Fruit fly (Drosophila melanogaster): ENCODE measurements around the gene CG12065.

Gene CG12065

dm6 chrX:8627171-8627570, 53.1 kb downstream of the CG12065 start (continued):
- TF ChIP-seq Neu2 (GFP tag; optimal IDR thresholded peaks at IDR 0.05; ENCODE audit: borderline replicate concordance) (no peak), sd (tag; optimal IDR thresholded peaks at IDR 0.05) (no peak), HLH4C (GFP tag; IDR thresholded peaks at IDR 0.05; ENCODE audit: partially characterized antibody) (no peak), CG8359 (GFP tag; optimal IDR thresholded peaks at IDR 0.05; ENCODE audit: borderline replicate concordance) (peak; percentile 72), NC2β (GFP tag; optimal IDR thresholded peaks at IDR 0.05) (peak; percentile 72), CG6272 (GFP tag; IDR thresholded peaks at IDR 0.05) (no peak; the same call in 1 of the 2 replicates), ham (GFP tag; IDR thresholded peaks at IDR 0.05) (no peak), CG30020 (tag; optimal IDR thresholded peaks at IDR 0.05) (peak; percentile 12), ERR (GFP tag; optimal IDR thresholded peaks at IDR 0.05) (peak; percentile 58), CG8089 (GFP tag; optimal IDR thresholded peaks at IDR 0.05) (peak; percentile 42), ttk (GFP tag; IDR thresholded peaks at IDR 0.05) (peak; percentile 74), CG32772 (GFP tag; IDR thresholded peaks at IDR 0.05) (peak; percentile 74), seq (GFP tag; IDR thresholded peaks at IDR 0.05) (peak; percentile 37; the same call in 1 of the 2 replicates), h (optimal IDR thresholded peaks at IDR 0.05) (no peak), mirr (GFP tag; optimal IDR thresholded peaks at IDR 0.05) (no peak), tna (GFP tag; IDR thresholded peaks at IDR 0.05; ENCODE audit: partially characterized antibody) (no peak), Dip3 (GFP tag; optimal IDR thresholded peaks at IDR 0.05) (no peak), CG14965 (GFP tag; optimal IDR thresholded peaks at IDR 0.05; ENCODE audit: borderline replicate concordance) (peak; percentile 36), row (GFP tag; IDR thresholded peaks at IDR 0.05) (peak; percentile 77), CG42726 (GFP tag; IDR thresholded peaks at IDR 0.05; ENCODE audit: partially characterized antibody) (no peak), CG1024 (GFP tag; IDR thresholded peaks at IDR 0.05) (peak; percentile 56), Bdp1 (GFP tag; optimal IDR thresholded peaks at IDR 0.05) (no peak), CG1233 (GFP tag; optimal IDR thresholded peaks at IDR 0.05) (peak; percentile 75), CG16815 (GFP tag; optimal IDR thresholded peaks at IDR 0.05) (peak; percentile 64), ranshi (GFP tag; IDR thresholded peaks at IDR 0.05) (peak; percentile 77; the same call in 1 of the 2 replicates), Fer2 (tag; optimal IDR thresholded peaks at IDR 0.05) (no peak), E2f2 (GFP tag; IDR thresholded peaks at IDR 0.05) (no peak; the same call in 1 of the 2 replicates), Abd-B (GFP tag; optimal IDR thresholded peaks at IDR 0.05) (peak; percentile 69), inv (GFP tag; IDR thresholded peaks at IDR 0.05; ENCODE audit: partially characterized antibody) (no peak), CG10321 (GFP tag; IDR thresholded peaks at IDR 0.05) (no peak), CG1603 (tag; optimal IDR thresholded peaks at IDR 0.05) (peak; percentile 94), CG10979 (tag; optimal IDR thresholded peaks at IDR 0.05) (peak; percentile 88), CG4424 (GFP tag; optimal IDR thresholded peaks at IDR 0.05) (peak; percentile 65), CG8281 (tag; optimal IDR thresholded peaks at IDR 0.05) (peak; percentile 45), emc (GFP tag; optimal IDR thresholded peaks at IDR 0.05) (no peak), ap (GFP tag; IDR thresholded peaks at IDR 0.05) (peak; percentile 42; the same call in 1 of the 2 replicates), CG10431 (GFP tag; optimal IDR thresholded peaks at IDR 0.05) (no peak), Ada2b (GFP tag; IDR thresholded peaks at IDR 0.05) (peak; percentile 43; the same call in 1 of the 2 replicates), CG6765 (GFP tag; optimal IDR thresholded peaks at IDR 0.05) (no peak), peb (GFP tag; IDR thresholded peaks at IDR 0.05) (peak; percentile 60), CG16813 (GFP tag; IDR thresholded peaks at IDR 0.05; ENCODE audit: partially characterized antibody) (no peak), pita (GFP tag; optimal IDR thresholded peaks at IDR 0.05) (no peak), twi (tag; optimal IDR thresholded peaks at IDR 0.05) (peak; percentile 62), crp (GFP tag; optimal IDR thresholded peaks at IDR 0.05) (no peak), Sry-β (GFP tag; optimal IDR thresholded peaks at IDR 0.05) (peak; percentile 20), bcd (GFP tag; optimal IDR thresholded peaks at IDR 0.05) (peak; percentile 66), p53 (GFP tag; optimal IDR thresholded peaks at IDR 0.05) (no peak), tap (tag; optimal IDR thresholded peaks at IDR 0.05) (peak; percentile 65), Dek (tag; optimal IDR thresholded peaks at IDR 0.05) (no peak), dan (GFP tag; IDR thresholded peaks at IDR 0.05) (no peak), scrt (GFP tag; optimal IDR thresholded peaks at IDR 0.05) (no peak)

Measured in whole organism, embryonic.